Worm (Caenorhabditis elegans): ENCODE results near the gene pac-1.
A peak's percentile ranks its signal among the peaks of the same experiment; 100 is the strongest.

The pac-1 gene

ce11 chrIII:8509218-8509617, 14.4 kb downstream of the pac-1 start:
- TF ChIP-seq ztf-23 (GFP tag; IDR thresholded peaks at IDR 0.05), result no peak
- no peak for TF ChIP-seq ref-1 (GFP tag; conservative IDR thresholded peaks at IDR 0.05)
- no peak for TF ChIP-seq flt-1 (GFP tag; IDR thresholded peaks at IDR 0.05)
- no peak for TF ChIP-seq tab-1 (GFP tag; IDR thresholded peaks at IDR 0.05)

DNA sequence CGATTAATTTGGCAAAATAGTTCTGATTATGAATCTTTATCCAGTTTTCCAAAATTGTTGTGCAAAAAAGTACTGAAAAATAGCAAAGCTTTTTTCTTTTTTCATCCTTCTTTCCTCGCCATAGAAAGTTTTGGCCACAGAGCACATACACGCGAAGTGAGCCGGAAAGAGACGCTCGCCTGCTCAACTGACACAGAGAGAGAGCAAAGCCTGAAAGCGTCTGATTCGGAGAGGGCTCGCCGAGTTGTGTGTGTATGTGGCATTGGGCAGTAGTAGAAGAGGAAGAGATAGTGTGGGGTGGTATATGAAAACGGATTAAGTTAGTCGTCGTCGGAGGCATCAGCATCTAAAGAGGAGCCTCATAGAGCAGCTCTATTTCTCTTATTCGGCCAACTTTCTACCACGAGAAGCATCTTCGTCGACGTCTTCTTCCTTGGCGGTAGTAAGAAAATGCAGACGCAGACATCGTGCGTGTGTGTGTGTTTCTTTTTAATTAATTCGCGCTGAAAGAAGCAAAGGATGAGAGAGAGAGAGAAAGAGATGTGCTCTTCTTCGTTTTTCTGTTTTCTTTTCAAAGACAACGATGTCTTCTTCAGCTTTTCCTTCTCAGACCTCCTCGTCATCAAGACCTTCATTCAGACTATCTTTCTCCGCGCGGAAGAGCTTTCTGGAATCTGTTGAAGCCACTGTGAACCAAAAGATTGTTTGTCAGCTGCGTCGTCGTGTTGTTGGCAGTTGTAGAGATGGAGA, 15.0 kb downstream of the pac-1 start:
- TF ChIP-seq ztf-23 (GFP tag; IDR thresholded peaks at IDR 0.05) (peak; percentile 36; the same call in 1 of the 2 replicates), klf-2 (GFP tag; conservative IDR thresholded peaks at IDR 0.05) (no peak), tab-1 (GFP tag; IDR thresholded peaks at IDR 0.05) (0 out of 2 replicates have a peak, but pooled peaks have one; percentile 8)

- TF ChIP-seq cog-1 (tag; optimal IDR thresholded peaks at IDR 0.05) (no peak), T22C8.4 (GFP tag; IDR thresholded peaks at IDR 0.05) (no peak), tab-1 (GFP tag; IDR thresholded peaks at IDR 0.05) (no peak), ztf-29 (GFP tag; IDR thresholded peaks at IDR 0.05) (no peak), ref-1 (GFP tag; conservative IDR thresholded peaks at IDR 0.05) (no peak), klf-2 (GFP tag; conservative IDR thresholded peaks at IDR 0.05) (no peak), med-1 (GFP tag; optimal IDR thresholded peaks at IDR 0.05; ENCODE audit: insufficient read depth) (no peak), flt-1 (GFP tag; IDR thresholded peaks at IDR 0.05) (no peak), ztf-23 (GFP tag; IDR thresholded peaks at IDR 0.05) (no peak)
Observed at ce11 chrIII:8511711-8512110, 16.9 kb downstream of the pac-1 start.

ce11 chrIII:8512279-8512942, 17.6 kb downstream of the pac-1 start:
- TF ChIP-seq klf-2 (GFP tag; conservative IDR thresholded peaks at IDR 0.05) (no peak), flt-1 (GFP tag; IDR thresholded peaks at IDR 0.05) (no peak), tab-1 (GFP tag; IDR thresholded peaks at IDR 0.05) (no peak), ztf-23 (GFP tag; IDR thresholded peaks at IDR 0.05) (no peak), med-1 (GFP tag; optimal IDR thresholded peaks at IDR 0.05; ENCODE audit: insufficient read depth) (no peak), ref-1 (GFP tag; conservative IDR thresholded peaks at IDR 0.05) (no peak), ztf-29 (GFP tag; IDR thresholded peaks at IDR 0.05) (no peak), cog-1 (tag; optimal IDR thresholded peaks at IDR 0.05) (no peak), T22C8.4 (GFP tag; IDR thresholded peaks at IDR 0.05) (no peak)

DNA sequence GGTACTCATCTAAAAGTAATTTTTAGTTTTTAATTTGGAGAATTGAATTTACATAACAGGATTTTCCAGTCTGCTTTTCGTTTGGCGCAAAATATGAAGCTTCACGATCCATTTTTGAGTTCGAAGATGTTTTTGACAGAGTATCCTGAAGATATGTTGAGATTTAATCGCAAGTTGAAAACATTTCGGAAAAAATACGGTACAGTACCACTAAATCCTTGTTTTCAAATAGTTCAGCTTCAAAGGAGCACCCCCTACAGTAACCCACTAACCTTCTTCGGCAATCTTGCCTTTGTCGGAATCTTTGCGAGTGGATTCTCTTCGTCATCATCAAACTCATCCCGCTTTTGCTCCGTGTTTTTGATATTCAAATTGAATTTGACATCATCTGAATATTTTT, 24.2 kb downstream of the pac-1 start:
- TF ChIP-seq med-1 (GFP tag; optimal IDR thresholded peaks at IDR 0.05; ENCODE audit: insufficient read depth) (no peak), ref-1 (GFP tag; conservative IDR thresholded peaks at IDR 0.05) (no peak)

DNA sequence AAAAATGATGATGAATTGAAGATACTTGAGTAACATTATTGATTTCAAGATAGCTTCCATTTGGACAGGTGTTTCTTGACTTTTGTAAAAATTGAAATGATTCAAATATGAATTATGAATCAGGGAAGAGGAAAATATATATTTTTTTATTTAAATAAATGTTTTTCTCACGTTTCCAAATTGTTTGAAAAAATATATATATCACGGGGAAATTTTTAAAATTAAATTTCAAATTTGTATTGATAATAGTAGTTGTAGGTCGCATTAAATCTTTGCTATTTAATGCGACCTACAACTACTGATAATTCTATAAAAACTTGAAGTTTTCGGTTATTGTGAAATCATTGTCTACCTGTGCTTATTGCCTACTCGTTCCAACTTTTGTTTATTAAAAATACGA, 25.1 kb downstream of the pac-1 start, which contains the start of gene ZC21.8:
Gene ZC21.8 (minus strand): TSS at position 101 of the 400 bp plus-strand sequence.
- TF ChIP-seq tab-1 (GFP tag; IDR thresholded peaks at IDR 0.05) (no peak), ztf-23 (GFP tag; IDR thresholded peaks at IDR 0.05) (no peak), klf-2 (GFP tag; conservative IDR thresholded peaks at IDR 0.05) (no peak), ref-1 (GFP tag; conservative IDR thresholded peaks at IDR 0.05) (no peak), med-1 (GFP tag; optimal IDR thresholded peaks at IDR 0.05; ENCODE audit: insufficient read depth) (no peak), flt-1 (GFP tag; IDR thresholded peaks at IDR 0.05) (no peak), cog-1 (tag; optimal IDR thresholded peaks at IDR 0.05) (no peak), ztf-29 (GFP tag; IDR thresholded peaks at IDR 0.05) (no peak), T22C8.4 (GFP tag; IDR thresholded peaks at IDR 0.05) (no peak)

- no peak for TF ChIP-seq T22C8.4 (GFP tag; IDR thresholded peaks at IDR 0.05)
- TF ChIP-seq flt-1 (GFP tag; IDR thresholded peaks at IDR 0.05), result no peak
- TF ChIP-seq ztf-23 (GFP tag; IDR thresholded peaks at IDR 0.05), result no peak
- no peak for TF ChIP-seq cog-1 (tag; optimal IDR thresholded peaks at IDR 0.05)
- no peak for TF ChIP-seq ref-1 (GFP tag; conservative IDR thresholded peaks at IDR 0.05)
- no peak for TF ChIP-seq med-1 (GFP tag; optimal IDR thresholded peaks at IDR 0.05; ENCODE audit: insufficient read depth)
- no peak for TF ChIP-seq klf-2 (GFP tag; conservative IDR thresholded peaks at IDR 0.05)
- TF ChIP-seq ztf-29 (GFP tag; IDR thresholded peaks at IDR 0.05), result no peak
- TF ChIP-seq tab-1 (GFP tag; IDR thresholded peaks at IDR 0.05), result no peak
Observed at ce11 chrIII:8520589-8520988, 25.8 kb downstream of the pac-1 start.

ce11 chrIII:8521654-8522392, 27.0 kb downstream of the pac-1 start:
- TF ChIP-seq T22C8.4 (GFP tag; IDR thresholded peaks at IDR 0.05) (no peak), tab-1 (GFP tag; IDR thresholded peaks at IDR 0.05) (no peak), ztf-29 (GFP tag; IDR thresholded peaks at IDR 0.05) (no peak)

ce11 chrIII:8524773-8525172, 30.0 kb downstream of the pac-1 start, which contains the start of gene idpp-15:
idpp-15 (plus strand) TSS chrIII:8525073.
- TF ChIP-seq ref-1 (GFP tag; conservative IDR thresholded peaks at IDR 0.05) (no peak), tab-1 (GFP tag; IDR thresholded peaks at IDR 0.05) (no peak), klf-2 (GFP tag; conservative IDR thresholded peaks at IDR 0.05) (no peak), ztf-23 (GFP tag; IDR thresholded peaks at IDR 0.05) (no peak), med-1 (GFP tag; optimal IDR thresholded peaks at IDR 0.05; ENCODE audit: insufficient read depth) (no peak), cog-1 (tag; optimal IDR thresholded peaks at IDR 0.05) (no peak), T22C8.4 (GFP tag; IDR thresholded peaks at IDR 0.05) (no peak), flt-1 (GFP tag; IDR thresholded peaks at IDR 0.05) (no peak), ztf-29 (GFP tag; IDR thresholded peaks at IDR 0.05) (no peak)
